Worm (Caenorhabditis elegans) whole organism, young adult: ENCODE results near the gene Y47D7A.15.

Source experiments
- B0019.2 ChIP-seq: fragments of 200-800 bp; sonication (Bioruptor generic); conservative IDR thresholded peaks from 2 replicates; pipeline ENCODE4 v1.3.6; 2022; ENCODE audit warnings: missing genetic modification reagents, missing genetic modification characterization, missing compliant biosample characterization
- akir-1 ChIP-seq: fragments of 200-800 bp; sonication (Bioruptor generic); optimal IDR thresholded peaks from 2 replicates; lab custom pipeline; 2018; ENCODE audit warnings: mild to moderate bottlenecking, missing genetic modification characterization, moderate library complexity, missing compliant biosample characterization
- egl-18 ChIP-seq: fragments of 200-800 bp; sonication (Bioruptor generic); IDR thresholded peaks from 2 replicates; pipeline ENCODE4 v1.3.6; 2022; ENCODE audit warnings: missing genetic modification reagents, missing genetic modification characterization, missing compliant biosample characterization

Y47D7A.15 gene

ce11 chrV:4382298-4382697, 50.7 kb downstream of the Y47D7A.15 start, which contains the start of gene F13A2.1:
F13A2.1 (minus strand) TSS chrV:4382398.
- TF ChIP-seq B0019.2 (GFP tag; lab: Robert Waterston, UW) (no peak), egl-18 (GFP tag; lab: Robert Waterston, UW) (no peak), akir-1 (GFP tag; lab: Kevin White, UChicago) (no peak)
